Worm (Caenorhabditis elegans) whole organism, L3 larva: Measurements from ENCODE around the gene act-3.
A peak's percentile ranks its signal among the peaks of the same experiment; 100 is the strongest.

Experiments
- R02D3.7 ChIP-seq: fragments of 150-350 bp; optimal IDR thresholded peaks from 2 replicates; lab custom pipeline; 2014; ENCODE audit warnings: missing biosample characterization, missing genetic modification characterization
- ZK546.5 ChIP-seq: sonication (generic microtip); optimal IDR thresholded peaks from 2 replicates; lab custom pipeline; 2017; ENCODE audit warnings: missing biosample characterization, missing genetic modification characterization
- ama-1 ChIP-seq: fragments of 150-350 bp; optimal IDR thresholded peaks from 2 replicates; lab custom pipeline; 2018
- ceh-16 ChIP-seq: sonication (generic microtip); optimal IDR thresholded peaks from 2 replicates; lab custom pipeline; 2017; ENCODE audit warnings: missing biosample characterization, missing genetic modification characterization
- ceh-28 ChIP-seq: fragments of 150-350 bp; optimal IDR thresholded peaks from 2 replicates; lab custom pipeline; 2014; ENCODE audit warnings: missing biosample characterization, missing genetic modification reagents, missing genetic modification characterization
- ceh-82 ChIP-seq: fragments of 150-350 bp; optimal IDR thresholded peaks from 2 replicates; lab custom pipeline; 2014; ENCODE audit warnings: missing biosample characterization, missing genetic modification characterization
- ceh-9 ChIP-seq: sonication (generic microtip); optimal IDR thresholded peaks from 2 replicates; lab custom pipeline; 2018; ENCODE audit warnings: missing biosample characterization, missing genetic modification characterization
- daf-12 ChIP-seq: fragments of 150-350 bp; optimal IDR thresholded peaks from 2 replicates; lab custom pipeline; 2014; ENCODE audit warnings: missing biosample characterization, missing genetic modification reagents, missing genetic modification characterization
- egl-27 ChIP-seq: sonication (generic microtip); optimal IDR thresholded peaks from 4 replicates; lab custom pipeline; 2017; ENCODE audit warnings: missing biosample characterization, missing genetic modification reagents, missing genetic modification characterization
- egl-5 ChIP-seq: fragments of 150-350 bp; optimal IDR thresholded peaks from 2 replicates; lab custom pipeline; 2017; ENCODE audit warnings: missing biosample characterization, missing genetic modification reagents, missing genetic modification characterization, inconsistent platforms
- elt-1 ChIP-seq: fragments of 150-350 bp; optimal IDR thresholded peaks from 2 replicates; lab custom pipeline; 2014; ENCODE audit warnings: missing biosample characterization, missing genetic modification characterization
- elt-2 ChIP-seq: sonication (generic microtip); optimal IDR thresholded peaks from 2 replicates; lab custom pipeline; 2016; ENCODE audit warnings: missing genetic modification reagents, mild to moderate bottlenecking, missing genetic modification characterization, missing compliant biosample characterization
- elt-3 ChIP-seq, 3 experiments: fragments of 150-350 bp in 1 of 3; sonication (generic microtip) in 2 of 3; optimal IDR thresholded peaks; 2 replicates in 2 of 3; 4 replicates in 1 of 3; lab custom pipeline; 2014 to 2017; ENCODE audit warnings: missing biosample characterization in 3 of 3, missing genetic modification characterization in 3 of 3
- eor-1 ChIP-seq, 2 experiments: fragments of 150-350 bp; optimal IDR thresholded peaks; 2 replicates each; lab custom pipeline; 2014 to 2018; ENCODE audit warnings: missing biosample characterization in 2 of 2, missing genetic modification characterization in 2 of 2
- fkh-10 ChIP-seq: sonication (generic microtip); optimal IDR thresholded peaks from 2 replicates; lab custom pipeline; 2017; ENCODE audit warnings: missing biosample characterization, missing genetic modification reagents, missing genetic modification characterization
- fkh-2 ChIP-seq: fragments of 150-350 bp; optimal IDR thresholded peaks from 2 replicates; lab custom pipeline; 2014; ENCODE audit warnings: missing biosample characterization, missing genetic modification reagents, missing genetic modification characterization
- fos-1 ChIP-seq: fragments of 150-350 bp; optimal IDR thresholded peaks from 2 replicates; lab custom pipeline; 2014; ENCODE audit warnings: missing biosample characterization, missing genetic modification characterization
- hmg-11 ChIP-seq: sonication (generic microtip); optimal IDR thresholded peaks from 2 replicates; lab custom pipeline; 2016; ENCODE audit warnings: missing genetic modification characterization, missing compliant biosample characterization
- jun-1 ChIP-seq: fragments of 150-350 bp; optimal IDR thresholded peaks from 2 replicates; lab custom pipeline; 2014; ENCODE audit warnings: missing biosample characterization, missing genetic modification reagents, missing genetic modification characterization
- lin-15B ChIP-seq: fragments of 150-350 bp; optimal IDR thresholded peaks from 2 replicates; lab custom pipeline; 2014; ENCODE audit warnings: missing biosample characterization, missing genetic modification characterization
- lin-39 ChIP-seq: fragments of 150-350 bp; optimal IDR thresholded peaks from 2 replicates; lab custom pipeline; 2018; ENCODE audit warnings: missing biosample characterization, missing genetic modification reagents, missing genetic modification characterization
- lsy-12 ChIP-seq: sonication (generic microtip); optimal IDR thresholded peaks from 2 replicates; lab custom pipeline; 2016; ENCODE audit warnings: mild to moderate bottlenecking, missing genetic modification characterization, missing compliant biosample characterization
- mdl-1 ChIP-seq: fragments of 150-350 bp; optimal IDR thresholded peaks from 2 replicates; lab custom pipeline; 2014; ENCODE audit warnings: missing biosample characterization, missing genetic modification characterization
- mml-1 ChIP-seq: fragments of 150-350 bp; sonication (generic microtip); optimal IDR thresholded peaks from 3 replicates; lab custom pipeline; 2014; ENCODE audit warnings: missing biosample characterization, missing genetic modification characterization
- nfya-1 ChIP-seq: sonication (generic microtip); optimal IDR thresholded peaks from 2 replicates; lab custom pipeline; 2017; ENCODE audit warnings: missing genetic modification characterization, mild to moderate bottlenecking, missing compliant biosample characterization, antibody characterized with exemption, moderate library complexity; ENCODE audit not compliant: insufficient read depth
- nhr-11 ChIP-seq: fragments of 150-350 bp; optimal IDR thresholded peaks from 2 replicates; lab custom pipeline; 2014; ENCODE audit warnings: missing biosample characterization, missing genetic modification characterization
- nhr-12 ChIP-seq: fragments of 150-350 bp; optimal IDR thresholded peaks from 2 replicates; lab custom pipeline; 2014; ENCODE audit warnings: missing biosample characterization, missing genetic modification characterization
- nhr-23 ChIP-seq: fragments of 150-350 bp; optimal IDR thresholded peaks from 2 replicates; lab custom pipeline; 2014; ENCODE audit warnings: missing biosample characterization, missing genetic modification reagents, missing genetic modification characterization
- nhr-237 ChIP-seq: fragments of 150-350 bp; optimal IDR thresholded peaks from 2 replicates; lab custom pipeline; 2014; ENCODE audit warnings: missing biosample characterization, missing genetic modification characterization
- nhr-25 ChIP-seq: sonication (generic microtip); optimal IDR thresholded peaks from 2 replicates; lab custom pipeline; 2017; ENCODE audit warnings: missing biosample characterization, missing genetic modification characterization
- nhr-28 ChIP-seq: fragments of 150-350 bp; optimal IDR thresholded peaks from 2 replicates; lab custom pipeline; 2014; ENCODE audit warnings: missing biosample characterization, missing genetic modification characterization
- nhr-43 ChIP-seq: sonication (generic microtip); optimal IDR thresholded peaks from 2 replicates; lab custom pipeline; 2016; ENCODE audit warnings: mild to moderate bottlenecking, missing genetic modification characterization, missing compliant biosample characterization; ENCODE audit not compliant: poor library complexity, severe bottlenecking
- nhr-67 ChIP-seq: fragments of 150-350 bp; optimal IDR thresholded peaks from 2 replicates; lab custom pipeline; 2014; ENCODE audit warnings: missing biosample characterization, missing genetic modification characterization
- nhr-76 ChIP-seq: fragments of 150-350 bp; sonication (generic microtip); optimal IDR thresholded peaks from 5 replicates; lab custom pipeline; 2014; ENCODE audit warnings: missing biosample characterization, missing genetic modification characterization
- nhr-77 ChIP-seq: fragments of 150-350 bp; optimal IDR thresholded peaks from 2 replicates; lab custom pipeline; 2014; ENCODE audit warnings: missing biosample characterization, missing genetic modification characterization
- pha-4 ChIP-seq: fragments of 150-350 bp; optimal IDR thresholded peaks from 2 replicates; lab custom pipeline; 2014; ENCODE audit warnings: missing biosample characterization, missing genetic modification reagents, missing genetic modification characterization
- pqm-1 ChIP-seq: fragments of 150-350 bp; optimal IDR thresholded peaks from 2 replicates; lab custom pipeline; 2017; ENCODE audit warnings: missing biosample characterization, missing genetic modification characterization, inconsistent platforms
- sea-2 ChIP-seq: fragments of 150-350 bp; sonication (generic microtip); optimal IDR thresholded peaks from 4 replicates; lab custom pipeline; 2014; ENCODE audit warnings: missing biosample characterization, missing genetic modification reagents, missing genetic modification characterization
- skn-1 ChIP-seq: fragments of 150-350 bp; optimal IDR thresholded peaks from 2 replicates; lab custom pipeline; 2014; ENCODE audit warnings: missing biosample characterization, missing genetic modification characterization
- snpc-4 ChIP-seq: fragments of 150-350 bp; optimal IDR thresholded peaks from 2 replicates; lab custom pipeline; 2014; ENCODE audit warnings: missing biosample characterization, missing genetic modification characterization
- tbx-2 ChIP-seq: sonication (generic microtip); optimal IDR thresholded peaks from 2 replicates; lab custom pipeline; 2016; ENCODE audit warnings: mild to moderate bottlenecking, missing genetic modification characterization, missing compliant biosample characterization
- unc-39 ChIP-seq: sonication (generic microtip); optimal IDR thresholded peaks from 4 replicates; lab custom pipeline; 2017; ENCODE audit warnings: missing biosample characterization, missing genetic modification characterization
- unc-62 ChIP-seq: fragments of 150-350 bp; sonication (generic microtip); optimal IDR thresholded peaks from 4 replicates; lab custom pipeline; 2014; ENCODE audit warnings: missing biosample characterization, missing genetic modification reagents, missing genetic modification characterization
- zag-1 ChIP-seq: fragments of 150-350 bp; optimal IDR thresholded peaks from 2 replicates; lab custom pipeline; 2014; ENCODE audit warnings: missing biosample characterization, missing genetic modification characterization
- ztf-11 ChIP-seq: fragments of 150-350 bp; optimal IDR thresholded peaks from 2 replicates; lab custom pipeline; 2014; ENCODE audit warnings: missing biosample characterization, missing genetic modification characterization
- ztf-4 ChIP-seq: fragments of 150-350 bp; optimal IDR thresholded peaks from 2 replicates; lab custom pipeline; 2014; ENCODE audit warnings: missing biosample characterization, missing genetic modification characterization

Gene act-3

ce11 chrV:11113607-11114006 is 39.3 kb upstream of the act-3 start, which contains the start of gene math-33:
Gene math-33 (plus strand): TSS chrV:11113907.
- TF ChIP-seq daf-12 (tag; lab: Kevin White, UChicago) (no peak), egl-27 (tag; lab: Kevin White, UChicago) (no peak), nhr-11 (tag; lab: Kevin White, UChicago) (no peak), fkh-2 (tag; lab: Kevin White, UChicago) (no peak), nhr-76 (no peak), ZK546.5 (tag; lab: Kevin White, UChicago) (no peak)

- peak; percentile 69 for TF ChIP-seq snpc-4 (tag; lab: Kevin White, UChicago)
- no peak for TF ChIP-seq ceh-9 (tag; lab: Kevin White, UChicago)
- no peak for TF ChIP-seq unc-39 (tag; lab: Kevin White, UChicago)
- TF ChIP-seq nfya-1, result peak; percentile 56
- no peak for TF ChIP-seq eor-1 (tag; optimal IDR thresholded peaks at IDR 0.05; lab: Kevin White, UChicago)
- TF ChIP-seq lin-39 (tag; lab: Kevin White, UChicago), result peak; percentile 57
- TF ChIP-seq lin-15B, result peak; percentile 36
- TF ChIP-seq nhr-28, result no peak
- TF ChIP-seq nhr-25 (tag; lab: Kevin White, UChicago), result peak; percentile 55
- TF ChIP-seq ceh-16, result no peak
- TF ChIP-seq nhr-76, result no peak
- no peak for TF ChIP-seq mml-1 (tag; lab: Kevin White, UChicago)
- TF ChIP-seq fkh-2 (tag; lab: Kevin White, UChicago), result no peak
- peak; percentile 51 for TF ChIP-seq nhr-23
- peak; percentile 12 for TF ChIP-seq lsy-12 (tag; lab: Kevin White, UChicago)
- TF ChIP-seq ztf-4, result no peak
- TF ChIP-seq zag-1, result no peak
- peak; percentile 76 for TF ChIP-seq nhr-43 (tag; lab: Kevin White, UChicago)
- no peak for TF ChIP-seq nhr-11 (tag; lab: Kevin White, UChicago)
- peak; percentile 63 for TF ChIP-seq ceh-28 (tag; lab: Kevin White, UChicago)
- no peak for TF ChIP-seq elt-3 (tag; optimal IDR thresholded peaks at IDR 0.05; lab: Kevin White, UChicago)
- no peak for TF ChIP-seq ceh-82 (tag; lab: Kevin White, UChicago)
- TF ChIP-seq skn-1, result peak; percentile 38
- TF ChIP-seq elt-2 (tag; lab: Kevin White, UChicago), result peak; percentile 50
- TF ChIP-seq ZK546.5 (tag; lab: Kevin White, UChicago), result no peak
- no peak for TF ChIP-seq R02D3.7 (tag; lab: Kevin White, UChicago)
- TF ChIP-seq nhr-237 (tag; lab: Kevin White, UChicago), result no peak
- TF ChIP-seq pha-4, result peak; percentile 76
- peak; percentile 12 for TF ChIP-seq pqm-1 (tag; lab: Kevin White, UChicago)
- TF ChIP-seq tbx-2, result peak; percentile 32
- TF ChIP-seq egl-27 (tag; lab: Kevin White, UChicago), result no peak
- TF ChIP-seq elt-1 (tag; lab: Kevin White, UChicago), result no peak
- TF ChIP-seq jun-1 (tag; lab: Kevin White, UChicago), result peak; percentile 19
- no peak for TF ChIP-seq nhr-12 (tag; lab: Kevin White, UChicago)
- TF ChIP-seq daf-12 (tag; lab: Kevin White, UChicago), result no peak
- TF ChIP-seq nhr-67, result no peak
- no peak for TF ChIP-seq fos-1 (tag; lab: Kevin White, UChicago)
- no peak for TF ChIP-seq ama-1 (lab: Kevin White, UChicago)
- no peak for TF ChIP-seq ztf-11 (tag; lab: Kevin White, UChicago)
- TF ChIP-seq unc-62 (GFP tag; lab: Kevin White, UChicago), result no peak
- TF ChIP-seq sea-2 (GFP tag; lab: Kevin White, UChicago), result no peak
- TF ChIP-seq mdl-1 (tag; lab: Kevin White, UChicago), result no peak
- peak; percentile 68 for TF ChIP-seq egl-5 (tag; lab: Kevin White, UChicago)
- TF ChIP-seq fkh-10 (GFP tag; lab: Kevin White, UChicago), result no peak
- no peak for TF ChIP-seq nhr-77 (tag; lab: Kevin White, UChicago)
- peak; percentile 91 for TF ChIP-seq hmg-11 (tag; lab: Kevin White, UChicago)
Measured at ce11 chrV:11113041-11113574, 38.8 kb upstream of the act-3 start, which contains the start of gene erfa-3. Gene erfa-3 (minus strand): TSS chrV:11113091.
